Fruit fly (Drosophila melanogaster) whole organism, pupa: ENCODE results near the gene CG10026.

Experiments used
- CG17806 ChIP-seq: fragments of 200-800 bp; sonication (Bioruptor generic); optimal IDR thresholded peaks from 2 replicates; lab custom pipeline; 2018; ENCODE audit warnings: missing biosample characterization, mild to moderate bottlenecking, missing genetic modification characterization, moderate library complexity
- D1 ChIP-seq: fragments of 200-800 bp; sonication (Bioruptor generic); optimal IDR thresholded peaks from 2 replicates; lab custom pipeline; 2018; ENCODE audit warnings: missing biosample characterization, mild to moderate bottlenecking, missing genetic modification characterization, moderate library complexity

dm6 chr2L:19463405-19463804 lies 9.3 kb downstream of the CG10026 start:
- TF ChIP-seq CG17806, result no peak
- no peak for TF ChIP-seq D1 (tag; lab: Kevin White, UChicago)
